Fruit fly (Drosophila melanogaster): ENCODE results near the gene CG15458.
A peak's percentile ranks its signal among the peaks of the same experiment; 100 is the strongest.

Gene CG15458

DNA sequence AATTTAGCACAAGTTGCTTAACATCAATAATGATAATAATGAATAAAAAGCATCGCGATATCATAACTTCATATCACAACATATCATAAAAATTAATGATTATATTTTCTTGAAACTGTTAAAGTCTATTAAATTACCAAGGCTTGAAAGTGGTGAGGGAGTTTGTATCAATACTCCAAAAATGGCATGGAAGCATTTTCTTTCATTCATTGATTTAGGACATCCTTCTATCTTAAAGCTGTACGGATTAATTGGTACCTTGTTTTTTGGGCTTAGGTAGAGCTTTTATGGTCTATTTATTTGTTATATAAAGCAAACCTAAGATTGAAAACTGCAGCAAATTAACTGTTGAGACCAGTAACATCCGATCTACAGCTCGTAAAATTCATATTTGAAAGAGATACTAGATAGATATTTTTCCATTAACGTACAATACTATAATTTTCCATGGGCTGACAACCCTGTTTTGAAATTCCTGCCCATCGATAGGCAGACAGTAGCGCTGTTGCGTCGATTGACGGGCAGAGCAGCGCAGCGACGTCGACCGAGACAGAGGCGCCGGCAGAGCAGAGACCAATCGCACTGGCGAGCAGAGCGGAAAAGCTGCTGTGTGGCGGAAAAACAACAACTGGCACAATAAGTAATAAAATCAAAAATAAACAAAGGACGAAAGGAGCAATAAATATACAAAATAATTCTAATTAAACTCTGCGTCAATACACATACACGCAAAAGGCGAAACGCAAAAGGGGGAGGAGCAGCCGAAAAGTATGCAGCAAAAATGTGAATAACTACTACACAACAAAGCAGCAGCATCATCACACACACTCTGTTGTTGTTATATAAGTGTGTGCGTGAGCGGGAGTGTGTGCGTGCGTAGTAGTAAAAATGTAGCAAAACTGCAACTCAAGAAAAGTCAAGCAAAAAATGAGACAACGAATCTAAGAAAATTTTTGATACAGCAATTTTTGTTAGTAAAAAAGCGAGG, 19.6 kb upstream of the CG15458 start, which contains the start of gene CG1695 (continued):
- peak; percentile 8 for TF ChIP-seq CG17385 (GFP tag; optimal IDR thresholded peaks at IDR 0.05)
- peak; percentile 18 for TF ChIP-seq CHES-1-like (GFP tag; optimal IDR thresholded peaks at IDR 0.05)
- no peak for TF ChIP-seq Lpt (GFP tag; optimal IDR thresholded peaks at IDR 0.05)
- TF ChIP-seq Sox100B (GFP tag; optimal IDR thresholded peaks at IDR 0.05) = peak; percentile 11
- peak; percentile 18 for TF ChIP-seq Xbp1 (GFP tag; optimal IDR thresholded peaks at IDR 0.05)
- no peak for TF ChIP-seq tx (GFP tag; optimal IDR thresholded peaks at IDR 0.05)
- TF ChIP-seq CG10979 (tag; optimal IDR thresholded peaks at IDR 0.05) = peak; percentile 2
- no peak for TF ChIP-seq toy (GFP tag; IDR thresholded peaks at IDR 0.05)
- no peak for TF ChIP-seq CG8359 (GFP tag; optimal IDR thresholded peaks at IDR 0.05; ENCODE audit: borderline replicate concordance)
- TF ChIP-seq CG17361 (GFP tag; IDR thresholded peaks at IDR 0.05) = 0 out of 3 replicates have a peak, but pooled peaks have one; percentile 23
- TF ChIP-seq lab (GFP tag; optimal IDR thresholded peaks at IDR 0.05) = peak; percentile 34
- TF ChIP-seq CG13894 (tag; optimal IDR thresholded peaks at IDR 0.05) = no peak
- TF ChIP-seq CG11504 (tag; optimal IDR thresholded peaks at IDR 0.05) = peak; percentile 29
- peak in 1 of 2 experiments; percentile 39 for TF ChIP-seq Hr51 (GFP tag; optimal IDR thresholded peaks at IDR 0.05)
- peak; percentile 36 for TF ChIP-seq CG13424 (tag; optimal IDR thresholded peaks at IDR 0.05)
- TF ChIP-seq caup (GFP tag; optimal IDR thresholded peaks at IDR 0.05; ENCODE audit: severe bottlenecking) = no peak
- TF ChIP-seq CG32767 (GFP tag; IDR thresholded peaks at IDR 0.05) = no peak
- peak; percentile 20 for TF ChIP-seq CG14710 (tag; optimal IDR thresholded peaks at IDR 0.05)
- TF ChIP-seq Ets65A (GFP tag) = no peak
- TF ChIP-seq CG3281 (GFP tag; optimal IDR thresholded peaks at IDR 0.05) = peak; percentile 24
- TF ChIP-seq bab2 (GFP tag; optimal IDR thresholded peaks at IDR 0.05) = peak; percentile 24
- no peak for TF ChIP-seq CG13624 (GFP tag; optimal IDR thresholded peaks at IDR 0.05)
- no peak for TF ChIP-seq slou (GFP tag; optimal IDR thresholded peaks at IDR 0.05)
- no peak for TF ChIP-seq CG18011 (GFP tag; optimal IDR thresholded peaks at IDR 0.05)
- peak; percentile 8 for TF ChIP-seq CG12104 (GFP tag; optimal IDR thresholded peaks at IDR 0.05)
- TF ChIP-seq usp (GFP tag; optimal IDR thresholded peaks at IDR 0.05) = no peak
- peak; percentile 27 for TF ChIP-seq grau (tag; optimal IDR thresholded peaks at IDR 0.05)
- 0 out of 3 replicates have a peak, but pooled peaks have one; percentile 9 for TF ChIP-seq so (GFP tag; IDR thresholded peaks at IDR 0.05)
- TF ChIP-seq CG6254 (GFP tag; optimal IDR thresholded peaks at IDR 0.05) = peak; percentile 5
- peak; percentile 32 for TF ChIP-seq CG15269 (tag; optimal IDR thresholded peaks at IDR 0.05)
- no peak for TF ChIP-seq cas (GFP tag; IDR thresholded peaks at IDR 0.05)
- TF ChIP-seq Bgb (GFP tag; IDR thresholded peaks at IDR 0.05; ENCODE audit: partially characterized antibody) = no peak
- TF ChIP-seq CG18619 (GFP tag; optimal IDR thresholded peaks at IDR 0.05) = peak; percentile 19

DNA sequence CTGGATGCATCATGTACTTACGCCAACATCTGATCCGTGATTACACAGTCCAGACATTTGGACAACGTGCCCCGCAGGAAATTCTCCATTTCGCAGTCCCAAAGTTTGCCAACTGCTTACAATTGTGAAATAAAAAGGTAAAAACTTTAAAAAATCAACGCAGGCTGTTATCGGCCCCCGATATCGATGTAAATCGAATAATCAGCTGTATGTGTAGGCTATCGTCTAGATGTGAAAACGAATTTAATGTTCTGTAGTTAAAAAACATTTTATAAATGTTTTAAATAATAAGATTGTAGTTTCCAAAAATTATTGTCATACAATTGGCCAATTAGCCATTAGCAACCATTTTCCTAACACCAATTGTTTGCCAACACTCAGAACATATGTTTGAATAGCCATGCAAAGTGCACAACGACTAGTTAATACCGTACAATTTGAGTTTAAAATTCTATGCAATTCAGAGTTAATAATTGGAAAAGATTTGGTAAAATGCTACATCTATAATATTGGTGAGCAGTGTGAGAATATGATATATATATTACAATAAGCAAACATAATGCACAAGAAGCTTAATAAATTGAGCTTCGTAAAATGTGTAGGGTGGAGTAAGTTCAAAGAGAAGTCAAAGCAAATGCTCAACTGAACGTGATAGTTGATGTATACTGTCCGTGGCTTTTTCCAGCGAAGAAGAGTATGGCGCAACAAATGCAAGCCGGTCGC, 15.6 kb upstream of the CG15458 start, which contains the start of the genes CG11710 and mal:
CG11710 (minus strand) TSS at position 192 of the 723 bp plus-strand sequence.
mal (plus strand) TSS at position 194 of the 723 bp plus-strand sequence.
- no peak for TF ChIP-seq Kr (GFP tag; optimal IDR thresholded peaks at IDR 0.05)
- TF ChIP-seq CG9609 (GFP tag; optimal IDR thresholded peaks at IDR 0.05) = peak; percentile 37
- TF ChIP-seq CG7372 (GFP tag; IDR thresholded peaks at IDR 0.05) = peak; percentile 73; the same call in 1 of the 2 replicates
- peak; percentile 64 for TF ChIP-seq pb (GFP tag; optimal IDR thresholded peaks at IDR 0.05)
- TF ChIP-seq CG8924 (tag; optimal IDR thresholded peaks at IDR 0.05) = peak; percentile 82
- TF ChIP-seq lbe (GFP tag; optimal IDR thresholded peaks at IDR 0.05) = peak; percentile 67
- peak; percentile 82 for TF ChIP-seq CG10147 (GFP tag; optimal IDR thresholded peaks at IDR 0.05)
- TF ChIP-seq CG7556 (GFP tag; optimal IDR thresholded peaks at IDR 0.05) = peak; percentile 74
- peak; percentile 51; the same call in 1 of the 3 replicates for TF ChIP-seq HLH4C (GFP tag; IDR thresholded peaks at IDR 0.05; ENCODE audit: partially characterized antibody)
- no peak for TF ChIP-seq dati (GFP tag; IDR thresholded peaks at IDR 0.05)
- TF ChIP-seq CG9817 (tag; optimal IDR thresholded peaks at IDR 0.05) = peak; percentile 67
- TF ChIP-seq CG12942 (GFP tag; optimal IDR thresholded peaks at IDR 0.05) = peak; percentile 32
- peak; percentile 65 for TF ChIP-seq Dek (tag; optimal IDR thresholded peaks at IDR 0.05)
- peak; percentile 91 for TF ChIP-seq ind (GFP tag; optimal IDR thresholded peaks at IDR 0.05)
- TF ChIP-seq sug (tag; optimal IDR thresholded peaks at IDR 0.05) = peak; percentile 81

All from whole organism, embryonic.